Fruit fly (Drosophila melanogaster): ENCODE results near the gene comm2.

dm6 chr3L:15697916-15698315 lies 1.7 kb downstream of the comm2 start:
- TF ChIP-seq Dip3 (GFP tag; optimal IDR thresholded peaks at IDR 0.05) (no peak), ftz-f1 (GFP tag; optimal IDR thresholded peaks at IDR 0.05) (no peak), trh (GFP tag; optimal IDR thresholded peaks at IDR 0.05) (no peak), Fer2 (tag; optimal IDR thresholded peaks at IDR 0.05) (no peak), CG3847 (GFP tag; IDR thresholded peaks at IDR 0.05) (no peak), CG1233 (GFP tag; optimal IDR thresholded peaks at IDR 0.05) (no peak)
